Worm (Caenorhabditis elegans): ENCODE measurements around the gene R07G3.8.
A peak's percentile ranks its signal among the peaks of the same experiment; 100 is the strongest.

R07G3.8 gene

ce11 chrII:7614334-7614733, 6.0 kb downstream of the R07G3.8 start (continued):
- no peak for TF ChIP-seq ceh-82 (tag; optimal IDR thresholded peaks at IDR 0.05)
- TF ChIP-seq nhr-237 (tag; optimal IDR thresholded peaks at IDR 0.05), result no peak
- no peak for TF ChIP-seq dsc-1 (tag; optimal IDR thresholded peaks at IDR 0.05)

- TF ChIP-seq dsc-1 (tag; optimal IDR thresholded peaks at IDR 0.05) (peak; percentile 19), nhr-84 (tag; optimal IDR thresholded peaks at IDR 0.05) (no peak), lin-39 (tag; optimal IDR thresholded peaks at IDR 0.05) (no peak), elt-2 (tag; optimal IDR thresholded peaks at IDR 0.05) (no peak)
These were observed 7.0 kb downstream of the R07G3.8 start, which contains the start of the genes oig-4 and R07G3.7 for ce11 chrII:7613241-7613782. Gene oig-4 (plus strand): TSS chrII:7613541. Gene R07G3.7 (minus strand): TSS chrII:7613732.

- no peak for TF ChIP-seq unc-98 (GFP tag; IDR thresholded peaks at IDR 0.05)
These were observed 12.4 kb downstream of the R07G3.8 start, which contains the start of gene lips-17 for ce11 chrII:7607953-7608352. Gene lips-17 (plus strand): TSS chrII:7608253.

DNA sequence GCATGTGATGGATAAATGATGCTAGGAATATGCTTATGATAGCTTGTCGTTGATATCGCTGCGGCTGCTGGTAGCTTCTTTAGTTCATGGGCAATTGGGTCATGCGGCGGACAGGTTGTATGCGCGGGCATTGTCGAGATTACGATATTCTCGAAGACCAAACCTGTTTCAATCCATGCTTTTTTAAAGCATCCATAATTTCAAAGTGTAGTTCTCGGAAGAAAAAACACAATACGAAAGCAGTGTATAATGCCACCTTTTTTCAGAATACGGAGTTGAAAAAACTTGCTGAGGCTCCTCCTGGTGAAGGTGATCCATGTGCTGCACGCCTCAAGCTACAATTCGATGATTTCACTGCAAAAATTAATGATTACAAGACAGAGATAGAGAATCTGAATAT, 15.0 kb downstream of the R07G3.8 start, which contains the start of gene osm-8:
Gene osm-8, minus strand, starts transcription at position 101 of the 400 bp plus-strand sequence.
- TF ChIP-seq blmp-1 (tag; optimal IDR thresholded peaks at IDR 0.05) (peak; percentile 44), egl-27 (tag; optimal IDR thresholded peaks at IDR 0.05) (no peak)

DNA sequence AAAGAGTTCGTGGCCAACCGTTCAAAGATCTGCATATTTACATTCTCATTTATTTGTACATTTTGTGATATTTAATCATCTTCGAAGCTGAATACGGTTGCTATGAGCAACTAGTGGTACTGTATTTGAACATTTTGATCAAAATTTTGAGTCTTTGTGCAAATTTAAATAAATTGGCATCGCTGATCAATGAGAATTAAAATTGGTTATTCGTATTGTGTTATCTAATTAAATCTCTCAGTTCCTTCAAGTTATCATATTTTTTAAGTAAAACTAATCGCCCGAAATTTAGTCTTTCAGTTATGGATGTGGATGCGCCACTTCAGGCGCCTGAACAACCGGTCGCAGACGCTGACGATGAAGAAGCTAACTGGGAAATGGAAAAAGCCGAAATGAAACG, 21.0 kb downstream of the R07G3.8 start, which contains the start of gene npp-21:
Gene npp-21, plus strand, starts transcription at position 301 of the 400 bp plus-strand sequence.
- no peak for TF ChIP-seq C34B4.2 (tag; optimal IDR thresholded peaks at IDR 0.05)
- no peak for TF ChIP-seq fos-1 (tag; optimal IDR thresholded peaks at IDR 0.05)
- no peak for TF ChIP-seq dsc-1 (tag; optimal IDR thresholded peaks at IDR 0.05)
- TF ChIP-seq Y116A8C.19 (tag; optimal IDR thresholded peaks at IDR 0.05; ENCODE audit: borderline replicate concordance), result no peak
- no peak for TF ChIP-seq mab-9 (GFP tag; IDR thresholded peaks at IDR 0.05)
- TF ChIP-seq nhr-71 (tag; optimal IDR thresholded peaks at IDR 0.05), result no peak
- no peak for TF ChIP-seq hlh-17 (GFP tag; optimal IDR thresholded peaks at IDR 0.05; ENCODE audit: borderline replicate concordance)
- no peak for TF ChIP-seq nhr-12 (tag; optimal IDR thresholded peaks at IDR 0.05)
- TF ChIP-seq unc-130 (tag; optimal IDR thresholded peaks at IDR 0.05), result no peak
- no peak for TF ChIP-seq fkh-4 (tag; optimal IDR thresholded peaks at IDR 0.05; ENCODE audit: borderline replicate concordance)
- TF ChIP-seq unc-98 (GFP tag; IDR thresholded peaks at IDR 0.05), result no peak
- no peak for TF ChIP-seq nhr-90 (tag; optimal IDR thresholded peaks at IDR 0.05; ENCODE audit: poor library complexity)
- TF ChIP-seq ceh-90 (tag; optimal IDR thresholded peaks at IDR 0.05), result no peak
- TF ChIP-seq egl-13 (tag; optimal IDR thresholded peaks at IDR 0.05), result no peak
- no peak for TF ChIP-seq pag-3 (tag; optimal IDR thresholded peaks at IDR 0.05; ENCODE audit: borderline replicate concordance, insufficient read depth)

DNA sequence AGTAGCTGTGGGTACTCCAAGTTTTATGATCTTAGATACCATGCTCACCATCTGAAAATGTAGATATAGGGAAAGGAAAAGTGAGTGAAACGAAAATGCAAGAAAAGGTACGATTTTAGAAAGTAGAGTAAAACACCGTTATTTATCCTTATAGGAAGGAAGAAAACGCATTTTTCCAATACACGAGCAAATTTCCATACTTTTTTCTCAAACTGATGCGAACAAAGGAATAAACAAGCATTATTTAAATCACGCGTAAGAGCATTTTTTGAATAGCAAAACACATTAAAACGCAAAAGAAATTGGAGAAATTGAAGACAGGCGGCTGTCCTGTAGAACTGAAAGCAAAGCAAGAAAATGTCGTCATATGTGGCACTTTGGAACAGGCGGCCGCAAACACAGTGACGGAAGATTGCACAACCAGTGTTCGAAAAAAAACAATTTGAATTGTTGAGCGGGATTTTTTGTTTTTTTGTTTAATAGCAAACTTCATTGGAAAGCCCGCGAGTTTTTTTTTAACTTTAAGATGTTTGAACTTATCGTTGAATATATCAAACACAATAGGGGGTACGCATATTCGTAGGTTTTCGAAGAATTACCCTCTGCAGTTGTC, 21.5 kb downstream of the R07G3.8 start, which contains the start of gene pgam-5:
Gene pgam-5, minus strand, starts transcription at position 51 of the 613 bp plus-strand sequence.
- TF ChIP-seq zag-1 (tag; optimal IDR thresholded peaks at IDR 0.05), result no peak
- TF ChIP-seq nhr-77 (tag; optimal IDR thresholded peaks at IDR 0.05), result no peak
- no peak for TF ChIP-seq sptf-1 (tag; optimal IDR thresholded peaks at IDR 0.05)
- TF ChIP-seq nhr-84 (tag; optimal IDR thresholded peaks at IDR 0.05), result no peak
- no peak for TF ChIP-seq ama-1 (optimal IDR thresholded peaks at IDR 0.05)
- no peak for TF ChIP-seq aly-2 (tag; optimal IDR thresholded peaks at IDR 0.05)
- TF ChIP-seq unc-30 (tag; optimal IDR thresholded peaks at IDR 0.05), result no peak
- TF ChIP-seq mep-1 (tag; optimal IDR thresholded peaks at IDR 0.05), result no peak
- TF ChIP-seq lir-3 (tag; optimal IDR thresholded peaks at IDR 0.05; ENCODE audit: poor library complexity), result no peak
- no peak for TF ChIP-seq unc-86 (tag; optimal IDR thresholded peaks at IDR 0.05)
- TF ChIP-seq efl-3 (GFP tag; optimal IDR thresholded peaks at IDR 0.05), result no peak
- no peak for TF ChIP-seq Y116A8C.19 (tag; optimal IDR thresholded peaks at IDR 0.05; ENCODE audit: borderline replicate concordance)
- TF ChIP-seq ceh-63 (GFP tag; optimal IDR thresholded peaks at IDR 0.05), result no peak
- no peak for TF ChIP-seq lsy-2 (tag; optimal IDR thresholded peaks at IDR 0.05)
- no peak for TF ChIP-seq hlh-17 (GFP tag; optimal IDR thresholded peaks at IDR 0.05; ENCODE audit: borderline replicate concordance)
- TF ChIP-seq fos-1 (tag; optimal IDR thresholded peaks at IDR 0.05), result no peak
- peak in 2 of 3 experiments; percentile 52 to 59 for TF ChIP-seq dpl-1 (GFP tag; optimal IDR thresholded peaks at IDR 0.05)
- TF ChIP-seq efl-1 (optimal IDR thresholded peaks at IDR 0.05), result peak in 1 of 2 experiments; percentile 7
- TF ChIP-seq efl-1 (GFP tag; optimal IDR thresholded peaks at IDR 0.05 in 1 of 2), result peak; percentile 47 to 95
- TF ChIP-seq elt-3 (tag; optimal IDR thresholded peaks at IDR 0.05), result no peak
- TF ChIP-seq nhr-11 (tag; optimal IDR thresholded peaks at IDR 0.05), result no peak
- TF ChIP-seq fkh-10 (GFP tag; optimal IDR thresholded peaks at IDR 0.05), result no peak
- TF ChIP-seq lin-15B (tag; optimal IDR thresholded peaks at IDR 0.05), result no peak

All from whole organism, L1 larva.